Fruit fly (Drosophila melanogaster): ENCODE data around the gene CG15282.

dm6 chr2L:14713467-14713866 lies 1.2 kb downstream of the CG15282 start, which contains the start of gene CG34165:
- TF ChIP-seq usp (GFP tag; optimal IDR thresholded peaks at IDR 0.05), result no peak
- no peak for TF ChIP-seq pan (optimal IDR thresholded peaks at IDR 0.05)

All from whole organism.